Fruit fly (Drosophila melanogaster): ENCODE results near the gene CG2113.

Gene CG2113

dm6 chr3L:3037822-3038563 is 43.0 kb downstream of the CG2113 start (continued):
- TF ChIP-seq Neu2 (GFP tag; optimal IDR thresholded peaks at IDR 0.05; ENCODE audit: borderline replicate concordance) (no peak), Blimp-1 (GFP tag; optimal IDR thresholded peaks at IDR 0.05) (no peak), CG43689 (GFP tag; IDR thresholded peaks at IDR 0.05) (no peak), CG10431 (GFP tag; optimal IDR thresholded peaks at IDR 0.05) (no peak), Rfx (GFP tag; IDR thresholded peaks at IDR 0.05) (peak; percentile 32; the same call in 1 of the 2 replicates), crc (GFP tag; optimal IDR thresholded peaks at IDR 0.05) (no peak), NK7.1 (GFP tag; optimal IDR thresholded peaks at IDR 0.05) (no peak), CG31388 (GFP tag; optimal IDR thresholded peaks at IDR 0.05) (no peak), fd64A (GFP tag; optimal IDR thresholded peaks at IDR 0.05) (no peak), Camta (GFP tag; optimal IDR thresholded peaks at IDR 0.05) (no peak), Adf1 (GFP tag; IDR thresholded peaks at IDR 0.05) (peak; percentile 90), dmrt99B (tag; optimal IDR thresholded peaks at IDR 0.05) (peak; percentile 2), Asciz (GFP tag; optimal IDR thresholded peaks at IDR 0.05) (no peak), CG7372 (GFP tag; IDR thresholded peaks at IDR 0.05) (no peak), CG1529 (GFP tag; optimal IDR thresholded peaks at IDR 0.05) (no peak), CG11247 (GFP tag; IDR thresholded peaks at IDR 0.05) (no peak), tgo (GFP tag; IDR thresholded peaks at IDR 0.05) (no peak), CG8359 (GFP tag; optimal IDR thresholded peaks at IDR 0.05; ENCODE audit: borderline replicate concordance) (peak; percentile 1), Oaz (GFP tag; IDR thresholded peaks at IDR 0.05) (no peak), tll (GFP tag; optimal IDR thresholded peaks at IDR 0.05) (peak in 1 of 2 experiments; percentile 73), ERR (GFP tag; optimal IDR thresholded peaks at IDR 0.05) (no peak), ro (GFP tag; IDR thresholded peaks at IDR 0.05) (no peak), CG4404 (GFP tag; IDR thresholded peaks at IDR 0.05) (no peak), CG1233 (GFP tag; optimal IDR thresholded peaks at IDR 0.05) (no peak), kni (GFP tag; optimal IDR thresholded peaks at IDR 0.05) (peak; percentile 61), CG12391 (tag; optimal IDR thresholded peaks at IDR 0.05) (peak; percentile 7), usp (GFP tag; optimal IDR thresholded peaks at IDR 0.05) (no peak), Dll (GFP tag; IDR thresholded peaks at IDR 0.05; ENCODE audit: partially characterized antibody) (no peak), ab (GFP tag; optimal IDR thresholded peaks at IDR 0.05) (no peak), CG10959 (GFP tag; IDR thresholded peaks at IDR 0.05) (peak; percentile 18; the same call in 1 of the 2 replicates), lmd (GFP tag; IDR thresholded peaks at IDR 0.05) (no peak), CG11093 (GFP tag; IDR thresholded peaks at IDR 0.05) (no peak), CG32772 (GFP tag; IDR thresholded peaks at IDR 0.05) (no peak), exex (tag; optimal IDR thresholded peaks at IDR 0.05) (peak; percentile 34), CG2875 (GFP tag; optimal IDR thresholded peaks at IDR 0.05) (no peak), sima (GFP tag; optimal IDR thresholded peaks at IDR 0.05) (no peak), CG30020 (tag; optimal IDR thresholded peaks at IDR 0.05) (no peak), sd (tag; optimal IDR thresholded peaks at IDR 0.05) (peak; percentile 29), nerfin-2 (GFP tag; IDR thresholded peaks at IDR 0.05; ENCODE audit: partially characterized antibody) (no peak), cas (GFP tag; IDR thresholded peaks at IDR 0.05) (0 out of 2 replicates have a peak, but pooled peaks have one; percentile 20), trem (tag; optimal IDR thresholded peaks at IDR 0.05) (no peak), ham (GFP tag; IDR thresholded peaks at IDR 0.05) (no peak), Atf-2 (GFP tag; optimal IDR thresholded peaks at IDR 0.05) (no peak), CG10979 (tag; optimal IDR thresholded peaks at IDR 0.05) (peak; percentile 16), CG13775 (GFP tag; optimal IDR thresholded peaks at IDR 0.05) (no peak), CG16815 (GFP tag; optimal IDR thresholded peaks at IDR 0.05) (no peak), CG14441 (GFP tag; IDR thresholded peaks at IDR 0.05) (no peak), sug (tag; optimal IDR thresholded peaks at IDR 0.05) (peak; percentile 82), Chrac-16 (GFP tag; optimal IDR thresholded peaks at IDR 0.05) (no peak), Dp (GFP tag; optimal IDR thresholded peaks at IDR 0.05) (no peak)

Data from whole organism, embryonic.